Fruit fly (Drosophila melanogaster) whole organism, wandering third instar larva: ENCODE data around the gene CG14866.

Experiments
- CG32264 ChIP-seq: fragments of 200-800 bp; sonication (Bioruptor generic); optimal IDR thresholded peaks from 2 replicates; lab custom pipeline; 2016; ENCODE audit warnings: missing biosample characterization, missing genetic modification characterization
- CrebA ChIP-seq: fragments of 200-800 bp; sonication (Bioruptor generic); optimal IDR thresholded peaks from 2 replicates; lab custom pipeline; 2016; ENCODE audit warnings: missing biosample characterization, mild to moderate bottlenecking, missing genetic modification characterization, borderline replicate concordance
- Dif ChIP-seq: fragments of 200-275, 200-300 bp; sonication (Bioruptor generic); optimal IDR thresholded peaks from 2 replicates; lab custom pipeline; 2018; ENCODE audit warnings: missing biosample characterization, missing genetic modification characterization; ENCODE audit not compliant: partially characterized antibody
- GATAd ChIP-seq: sonication (Bioruptor generic); optimal IDR thresholded peaks from 2 replicates; lab custom pipeline; 2016; ENCODE audit warnings: missing biosample characterization, missing genetic modification characterization
- HLH106 ChIP-seq: fragments of 200-800 bp; optimal IDR thresholded peaks from 3 replicates; lab custom pipeline; 2019; ENCODE audit warnings: missing biosample characterization, mild to moderate bottlenecking, missing genetic modification characterization, moderate library complexity
- Hr78 ChIP-seq: fragments of >200 bp; optimal IDR thresholded peaks from 2 replicates; lab custom pipeline; 2017; ENCODE audit warnings: missing biosample characterization, missing genetic modification characterization
- Hr83 ChIP-seq: fragments of 200-300 bp; sonication (Bioruptor generic); optimal IDR thresholded peaks from 2 replicates; lab custom pipeline; 2016; ENCODE audit warnings: missing biosample characterization, mild to moderate bottlenecking, missing genetic modification characterization, moderate library complexity; ENCODE audit not compliant: poor library complexity, severe bottlenecking
- Jra ChIP-seq: sonication (Bioruptor generic); optimal IDR thresholded peaks from 2 replicates; lab custom pipeline; 2016; ENCODE audit warnings: missing biosample characterization, missing genetic modification characterization
- Mio ChIP-seq: sonication (Bioruptor generic); optimal IDR thresholded peaks from 2 replicates; lab custom pipeline; 2016; ENCODE audit warnings: missing biosample characterization, missing genetic modification characterization
- N ChIP-seq: fragments of >200 bp; optimal IDR thresholded peaks from 2 replicates; lab custom pipeline; 2018; ENCODE audit warnings: missing biosample characterization, missing external identifiers, missing genetic modification characterization
- OdsH ChIP-seq: fragments of 200-800 bp; sonication (Bioruptor generic); optimal IDR thresholded peaks from 2 replicates; lab custom pipeline; 2016; ENCODE audit warnings: missing biosample characterization, mild to moderate bottlenecking, missing genetic modification characterization
- Sp1 ChIP-seq: fragments of 200-800 bp; sonication (Bioruptor generic); optimal IDR thresholded peaks from 3 replicates; lab custom pipeline; 2019; ENCODE audit warnings: missing biosample characterization, mild to moderate bottlenecking, missing genetic modification characterization, moderate library complexity
- dl ChIP-seq, 2 experiments: fragments of 175-275, 200-275 bp in 1 of 2; fragments of 200-275 bp in 1 of 2; sonication (Bioruptor generic); optimal IDR thresholded peaks; lab custom pipeline; 2018; ENCODE audit warnings: mild to moderate bottlenecking in 2 of 2, missing biosample characterization in 2 of 2, missing genetic modification characterization in 2 of 2, moderate library complexity in 2 of 2; ENCODE audit not compliant: partially characterized antibody in 2 of 2, insufficient read depth in 1 of 2
- dmrt93B ChIP-seq: fragments of 200-800 bp; sonication (Bioruptor generic); optimal IDR thresholded peaks from 2 replicates; lab custom pipeline; 2018; ENCODE audit warnings: missing biosample characterization, mild to moderate bottlenecking, missing genetic modification characterization
- ey ChIP-seq: fragments of 200-800 bp; sonication (Bioruptor generic); optimal IDR thresholded peaks from 2 replicates; lab custom pipeline; 2016; ENCODE audit warnings: missing biosample characterization, missing genetic modification characterization
- foxo ChIP-seq, 2 experiments: fragments of 200-800 bp; sonication (Bioruptor generic); optimal IDR thresholded peaks; 2 replicates in 1 of 2; 3 replicates in 1 of 2; lab custom pipeline; 2016 to 2017; ENCODE audit warnings: missing biosample characterization in 2 of 2, missing genetic modification characterization in 2 of 2
- fru ChIP-seq: fragments of 200-800 bp; sonication (Bioruptor generic); optimal IDR thresholded peaks from 3 replicates; lab custom pipeline; 2016; ENCODE audit warnings: missing biosample characterization, mild to moderate bottlenecking, missing genetic modification characterization
- h ChIP-seq: fragments of 200-800 bp; sonication (Bioruptor generic); optimal IDR thresholded peaks from 3 replicates; lab custom pipeline; 2016; ENCODE audit warnings: missing biosample characterization, mild to moderate bottlenecking, missing genetic modification characterization
- lola ChIP-seq: fragments of >200 bp; optimal IDR thresholded peaks from 2 replicates; lab custom pipeline; 2017; ENCODE audit warnings: missing biosample characterization, missing genetic modification characterization
- rgr ChIP-seq: fragments of 200-800 bp; sonication (Bioruptor generic); optimal IDR thresholded peaks from 3 replicates; lab custom pipeline; 2016; ENCODE audit warnings: missing biosample characterization, mild to moderate bottlenecking, missing genetic modification characterization
- sage ChIP-seq: fragments of 200-800 bp; sonication (Bioruptor generic); optimal IDR thresholded peaks from 2 replicates; lab custom pipeline; 2016; ENCODE audit warnings: missing biosample characterization, mild to moderate bottlenecking, missing genetic modification characterization
- tai ChIP-seq: sonication (Bioruptor generic); optimal IDR thresholded peaks from 2 replicates; lab custom pipeline; 2016; ENCODE audit warnings: missing biosample characterization, missing genetic modification characterization

Gene CG14866

DNA sequence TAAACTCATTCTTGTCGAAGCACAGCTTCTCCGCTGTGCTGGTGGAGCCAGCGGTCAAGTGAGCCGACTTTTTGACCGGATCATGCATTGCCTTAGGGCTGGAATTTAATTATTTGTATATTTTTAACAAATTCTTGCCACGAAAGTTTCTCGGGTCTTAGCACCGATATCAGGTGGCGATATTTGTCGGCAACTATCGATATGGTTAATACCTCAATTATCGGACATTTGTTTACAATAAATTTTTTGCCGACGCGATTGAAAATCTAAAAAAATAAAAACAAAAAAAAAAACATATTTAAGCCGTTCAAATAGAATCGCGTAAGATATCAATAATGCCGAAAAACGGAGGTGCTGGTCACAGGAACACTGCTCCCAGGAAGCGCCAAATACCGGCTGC, 45.2 kb downstream of the CG14866 start, which contains the start of the genes Cog2 and Trax:
TSS of gene Cog2 (minus strand) at position 168 of the 400 bp plus-strand sequence.
TSS of gene Trax (plus strand) at position 203 of the 400 bp plus-strand sequence.
- TF ChIP-seq ey (GFP tag; lab: Kevin White, UChicago) = no peak
- no peak for TF ChIP-seq Hr78 (GFP tag; lab: Kevin White, UChicago)
- TF ChIP-seq N (GFP tag; lab: Kevin White, UChicago) = no peak
- no peak for TF ChIP-seq Dif (GFP tag; lab: Kevin White, UChicago)
- TF ChIP-seq fru = no peak
- TF ChIP-seq GATAd (GFP tag; lab: Kevin White, UChicago) = no peak
- TF ChIP-seq Hr83 = no peak
- no peak for TF ChIP-seq foxo (GFP tag; optimal IDR thresholded peaks at IDR 0.05; lab: Kevin White, UChicago)
- no peak for TF ChIP-seq CrebA (GFP tag; lab: Kevin White, UChicago)

dm6 chr3R:15363608-15364007, 47.3 kb downstream of the CG14866 start, which contains the start of gene CG6171:
Gene CG6171, minus strand, starts transcription at chr3R:15363857.
- peak; percentile 23 for TF ChIP-seq Hr83
- peak; percentile 36 for TF ChIP-seq rgr (GFP tag; lab: Kevin White, UChicago)
- TF ChIP-seq Mio (GFP tag; lab: Kevin White, UChicago) = no peak
- no peak for TF ChIP-seq Jra
- TF ChIP-seq fru = no peak
- peak; percentile 22 for TF ChIP-seq lola (GFP tag; lab: Kevin White, UChicago)
- TF ChIP-seq CrebA (GFP tag; lab: Kevin White, UChicago) = no peak
- no peak for TF ChIP-seq h (GFP tag; lab: Kevin White, UChicago)
- no peak for TF ChIP-seq sage (GFP tag; lab: Kevin White, UChicago)
- no peak for TF ChIP-seq Hr78 (GFP tag; lab: Kevin White, UChicago)
- TF ChIP-seq dl (GFP tag; optimal IDR thresholded peaks at IDR 0.05; lab: Kevin White, UChicago; ENCODE audit: insufficient read depth in 1 of 2, partially characterized antibody in 2 of 2) = no peak
- TF ChIP-seq dmrt93B (GFP tag; lab: Kevin White, UChicago) = no peak
- TF ChIP-seq, all 38 proteins: peak for 3

DNA sequence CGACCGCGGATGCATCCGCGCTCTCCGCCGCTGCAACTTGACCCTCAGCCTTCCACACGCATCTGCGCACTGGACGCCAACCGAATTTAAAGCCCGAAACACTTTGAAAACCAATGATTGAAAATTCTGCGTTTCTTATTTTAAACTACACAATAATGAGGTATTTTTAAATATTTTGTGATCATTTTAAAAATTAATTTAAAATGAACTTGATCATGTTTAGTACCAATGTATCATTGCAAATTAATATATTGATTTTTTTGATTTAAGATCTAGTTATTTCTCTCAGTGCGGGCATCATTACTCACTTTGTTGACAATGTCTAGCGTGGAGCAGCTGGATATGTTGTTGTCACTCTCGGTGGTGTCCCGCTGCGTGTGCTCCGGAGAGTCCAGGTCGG, 50.6 kb downstream of the CG14866 start:
- TF ChIP-seq rgr (GFP tag; lab: Kevin White, UChicago) (peak; percentile 28), HLH106 (peak; percentile 48), foxo (GFP tag; optimal IDR thresholded peaks at IDR 0.05; lab: Kevin White, UChicago) (peak in 1 of 2 experiments; percentile 63), ey (GFP tag; lab: Kevin White, UChicago) (peak; percentile 31), Sp1 (GFP tag; lab: Kevin White, UChicago) (peak; percentile 44), tai (GFP tag; lab: Kevin White, UChicago) (no peak), CrebA (GFP tag; lab: Kevin White, UChicago) (no peak), OdsH (GFP tag; lab: Kevin White, UChicago) (peak; percentile 8)

dm6 chr3R:15367477-15367876, 51.2 kb downstream of the CG14866 start, which contains the start of gene CG34404:
Gene CG34404, minus strand, starts transcription at chr3R:15367665.
- no peak for TF ChIP-seq sage (GFP tag; lab: Kevin White, UChicago)
- peak in 1 of 2 experiments; percentile 39 for TF ChIP-seq foxo (GFP tag; optimal IDR thresholded peaks at IDR 0.05; lab: Kevin White, UChicago)
- peak; percentile 8 for TF ChIP-seq rgr (GFP tag; lab: Kevin White, UChicago)
- no peak for TF ChIP-seq CG32264 (GFP tag; lab: Kevin White, UChicago)
